Fruit fly (Drosophila melanogaster): ENCODE data around the gene Ptp61F.

Ptp61F gene

dm6 chr3L:1334571-1335427 is 140.3 kb downstream of the Ptp61F start, which contains the start of the genes Hmbs and CG2211 (continued):
- peak; percentile 69 for TF ChIP-seq CG6792 (GFP tag; optimal IDR thresholded peaks at IDR 0.05)
- peak; percentile 57 for TF ChIP-seq Hr38 (GFP tag; optimal IDR thresholded peaks at IDR 0.05)
- TF ChIP-seq CG6276 (GFP tag; optimal IDR thresholded peaks at IDR 0.05) = no peak
- no peak for TF ChIP-seq net (GFP tag; optimal IDR thresholded peaks at IDR 0.05)
- TF ChIP-seq CG11762 (GFP tag; optimal IDR thresholded peaks at IDR 0.05; ENCODE audit: insufficient read depth) = no peak
- peak; percentile 85 for TF ChIP-seq cyc (GFP tag; optimal IDR thresholded peaks at IDR 0.05)
- TF ChIP-seq svp (GFP tag) = no peak
- TF ChIP-seq Sox14 (GFP tag; optimal IDR thresholded peaks at IDR 0.05) = peak; percentile 92
- TF ChIP-seq CG11902 (GFP tag; optimal IDR thresholded peaks at IDR 0.05) = peak; percentile 68
- peak; percentile 95 for TF ChIP-seq Blimp-1 (GFP tag; optimal IDR thresholded peaks at IDR 0.05)
- TF ChIP-seq eg (GFP tag; IDR thresholded peaks at IDR 0.05) = peak; percentile 84
- TF ChIP-seq dsx (GFP tag; optimal IDR thresholded peaks at IDR 0.05; ENCODE audit: poor library complexity, severe bottlenecking) = peak; percentile 71
- TF ChIP-seq esn (GFP tag; optimal IDR thresholded peaks at IDR 0.05) = peak; percentile 76
- no peak for TF ChIP-seq CG4318 (GFP tag; optimal IDR thresholded peaks at IDR 0.05)

dm6 chr3L:1332973-1333372 is 142.1 kb downstream of the Ptp61F start, which contains the start of gene msd5:
Gene msd5, minus strand, starts transcription at chr3L:1333146.
- TF ChIP-seq CG3032 (tag; optimal IDR thresholded peaks at IDR 0.05) (no peak), Ets21C (GFP tag; optimal IDR thresholded peaks at IDR 0.05) (no peak), esn (GFP tag; optimal IDR thresholded peaks at IDR 0.05) (no peak), spab (GFP tag; optimal IDR thresholded peaks at IDR 0.05) (no peak), Sox15 (GFP tag; optimal IDR thresholded peaks at IDR 0.05) (no peak), salr (GFP tag; optimal IDR thresholded peaks at IDR 0.05) (no peak), CG15336 (GFP tag; IDR thresholded peaks at IDR 0.05) (no peak), Hr38 (GFP tag; optimal IDR thresholded peaks at IDR 0.05) (no peak), Eip75B (GFP tag; optimal IDR thresholded peaks at IDR 0.05) (no peak), Smox (GFP tag; optimal IDR thresholded peaks at IDR 0.05) (no peak), Ets96B (tag; optimal IDR thresholded peaks at IDR 0.05) (no peak), CG6854 (GFP tag; optimal IDR thresholded peaks at IDR 0.05) (no peak), svp (GFP tag) (no peak), Gug (GFP tag; IDR thresholded peaks at IDR 0.05) (no peak), Sox102F (GFP tag; optimal IDR thresholded peaks at IDR 0.05) (no peak), CG3919 (GFP tag; optimal IDR thresholded peaks at IDR 0.05) (no peak), Eip78C (GFP tag) (no peak)

dm6 chr3L:1331542-1331941 is 143.5 kb downstream of the Ptp61F start, which contains the start of gene msd1:
Gene msd1, plus strand, starts transcription at chr3L:1331744.
- peak; percentile 40 for TF ChIP-seq fkh (GFP tag; optimal IDR thresholded peaks at IDR 0.05)
- no peak for TF ChIP-seq eg (GFP tag; IDR thresholded peaks at IDR 0.05)

dm6 chr3L:1330420-1330819 is 144.6 kb downstream of the Ptp61F start:
- TF ChIP-seq CG3032 (tag; optimal IDR thresholded peaks at IDR 0.05) (no peak), Sox102F (GFP tag; optimal IDR thresholded peaks at IDR 0.05) (no peak), Hr39 (GFP tag; optimal IDR thresholded peaks at IDR 0.05) (no peak), achi (GFP tag; optimal IDR thresholded peaks at IDR 0.05) (peak; percentile 10), Gug (GFP tag; IDR thresholded peaks at IDR 0.05) (no peak), dac (GFP tag; optimal IDR thresholded peaks at IDR 0.05) (no peak), CG8632 (GFP tag; optimal IDR thresholded peaks at IDR 0.05) (no peak), CG9139 (GFP tag; optimal IDR thresholded peaks at IDR 0.05) (no peak), CG10631 (GFP tag; optimal IDR thresholded peaks at IDR 0.05) (no peak), fd59A (GFP tag; optimal IDR thresholded peaks at IDR 0.05) (no peak), Lpt (GFP tag; optimal IDR thresholded peaks at IDR 0.05) (no peak), svp (GFP tag) (no peak), CG6808 (GFP tag; optimal IDR thresholded peaks at IDR 0.05) (no peak), CG6276 (GFP tag; optimal IDR thresholded peaks at IDR 0.05) (no peak), Sox15 (GFP tag; optimal IDR thresholded peaks at IDR 0.05) (no peak), CG6792 (GFP tag; optimal IDR thresholded peaks at IDR 0.05) (no peak), CG8119 (GFP tag; IDR thresholded peaks at IDR 0.05) (no peak), fkh (GFP tag; optimal IDR thresholded peaks at IDR 0.05) (no peak), CG11902 (GFP tag; optimal IDR thresholded peaks at IDR 0.05) (no peak), eg (GFP tag; IDR thresholded peaks at IDR 0.05) (0 out of 3 replicates have a peak, but pooled peaks have one; percentile 34), Met (GFP tag; optimal IDR thresholded peaks at IDR 0.05) (no peak), CG1621 (tag; optimal IDR thresholded peaks at IDR 0.05) (no peak), Hr4 (GFP tag; optimal IDR thresholded peaks at IDR 0.05) (no peak), CG31627 (GFP tag; optimal IDR thresholded peaks at IDR 0.05) (peak; percentile 21), esn (GFP tag; optimal IDR thresholded peaks at IDR 0.05) (peak; percentile 29), Sox14 (GFP tag; optimal IDR thresholded peaks at IDR 0.05) (no peak), cyc (GFP tag; optimal IDR thresholded peaks at IDR 0.05) (no peak), Eip78C (GFP tag) (peak; percentile 61)
